Fruit fly (Drosophila melanogaster) whole organism: ENCODE measurements around the gene Cyp6d4.

Experiments
- CG8478 ChIP-seq: fragments of >200 bp; optimal IDR thresholded peaks from 2 replicates; lab custom pipeline; 2018; ENCODE audit warnings: inconsistent platforms
- Dll ChIP-seq: fragments of >200 bp; optimal IDR thresholded peaks from 2 replicates; lab custom pipeline; 2017
- EcR ChIP-seq, 2 experiments: fragments of >200 bp; optimal IDR thresholded peaks; 2 replicates each; lab custom pipeline; 2017; ENCODE audit warnings: missing biosample characterization in 2 of 2, missing genetic modification characterization in 2 of 2, missing genetic modification reagents in 2 of 2
- pan ChIP-seq: fragments of >200 bp; optimal IDR thresholded peaks from 2 replicates; lab custom pipeline; 2017
- psq ChIP-seq: fragments of >200 bp; optimal IDR thresholded peaks from 2 replicates; lab custom pipeline; 2017
- usp ChIP-seq: fragments of >200 bp; optimal IDR thresholded peaks from 2 replicates; lab custom pipeline; 2017; ENCODE audit warnings: missing biosample characterization, missing genetic modification characterization, mixed read lengths

Gene Cyp6d4

DNA sequence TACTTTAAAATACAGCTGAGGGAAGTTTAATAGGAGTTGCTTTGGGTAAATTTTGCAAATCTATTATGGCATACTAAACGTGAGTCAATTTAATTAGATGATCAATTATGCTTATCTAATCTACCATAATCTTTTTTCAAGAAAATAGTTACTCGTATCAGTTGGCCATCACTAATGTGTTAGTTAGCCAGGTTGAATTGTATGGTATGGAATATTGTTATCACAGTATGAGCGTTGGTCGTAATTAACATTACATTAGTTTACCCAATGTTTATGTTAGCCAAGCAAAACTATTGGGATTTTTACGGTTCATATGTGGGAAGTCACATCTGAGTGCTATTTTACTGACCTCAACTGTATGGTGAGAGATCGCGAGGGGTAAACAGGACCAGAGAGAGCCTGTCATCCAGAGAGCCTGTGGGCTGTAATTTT, 24.6 kb upstream of the Cyp6d4 start:
- TF ChIP-seq usp (GFP tag; lab: Kevin White, UChicago) (no peak), psq (lab: Kevin White, UChicago) (no peak), pan (lab: Kevin White, UChicago) (no peak), EcR (GFP tag; optimal IDR thresholded peaks at IDR 0.05; lab: Kevin White, UChicago) (no peak), Dll (lab: Kevin White, UChicago) (no peak), CG8478 (lab: Kevin White, UChicago) (no peak)

DNA sequence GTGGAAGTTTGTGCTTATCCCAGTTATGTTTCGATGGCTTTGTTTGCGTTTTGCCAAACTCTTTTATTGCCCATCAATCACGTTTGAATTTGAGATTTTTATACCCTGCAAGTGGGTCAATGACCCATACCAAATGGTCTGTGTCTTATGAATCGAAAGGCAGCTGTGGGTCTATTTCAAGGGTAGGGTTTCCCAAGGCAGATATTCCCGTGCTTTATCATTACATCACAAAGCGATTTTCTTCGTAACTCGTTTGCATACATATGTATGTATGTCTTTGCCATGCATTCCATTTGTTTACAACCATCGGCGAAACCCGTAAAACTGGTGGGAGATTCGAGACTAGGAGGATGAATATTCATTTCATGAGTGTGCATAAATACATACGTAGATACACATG, 22.7 kb upstream of the Cyp6d4 start:
- TF ChIP-seq EcR (GFP tag; optimal IDR thresholded peaks at IDR 0.05; lab: Kevin White, UChicago) (no peak), CG8478 (lab: Kevin White, UChicago) (no peak), Dll (lab: Kevin White, UChicago) (no peak), usp (GFP tag; lab: Kevin White, UChicago) (no peak), pan (lab: Kevin White, UChicago) (no peak), psq (lab: Kevin White, UChicago) (no peak)

DNA sequence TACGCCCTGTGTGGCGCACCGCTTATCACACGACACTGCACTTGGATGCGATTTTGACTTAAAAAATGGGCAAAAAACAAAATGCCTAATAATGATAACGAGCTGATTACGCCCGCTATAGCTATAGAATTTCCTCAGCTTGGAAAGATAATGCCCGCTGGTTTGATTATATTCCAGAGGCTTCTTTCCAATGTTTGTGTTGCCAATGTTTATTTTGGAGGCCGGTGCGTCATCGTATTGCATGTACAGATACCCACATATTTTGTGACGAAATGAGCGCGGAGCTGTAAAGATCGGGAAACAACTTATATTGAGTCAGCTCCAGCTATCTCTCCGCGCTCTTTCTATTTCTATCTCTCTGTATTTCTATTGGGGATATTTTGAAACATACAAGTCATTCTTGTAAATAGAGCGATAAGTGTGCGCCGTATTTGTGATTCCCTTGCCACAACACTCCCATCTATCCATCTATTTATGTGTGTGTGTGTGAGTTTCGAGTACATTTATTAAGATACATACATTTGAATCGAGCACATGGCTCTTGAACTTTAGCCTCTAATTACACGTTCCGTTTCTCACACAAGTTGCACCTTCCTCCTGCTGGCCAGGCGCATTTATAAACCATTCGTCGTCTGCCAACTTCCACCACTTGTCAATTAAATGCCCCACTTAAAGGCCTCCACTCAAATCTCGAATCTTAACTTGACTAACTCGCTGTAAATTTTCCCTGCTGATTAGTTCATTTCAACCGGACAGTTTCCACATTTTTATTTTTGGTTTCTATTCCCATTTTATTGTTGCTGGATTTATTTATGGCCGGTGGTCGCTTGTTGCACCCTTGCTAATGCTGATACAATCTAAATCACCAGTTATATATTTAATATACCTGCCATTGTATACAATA, 13.8 kb upstream of the Cyp6d4 start:
- no peak for TF ChIP-seq usp (GFP tag; lab: Kevin White, UChicago)
- TF ChIP-seq Dll (lab: Kevin White, UChicago): no peak
- no peak for TF ChIP-seq psq (lab: Kevin White, UChicago)
- no peak for TF ChIP-seq pan (lab: Kevin White, UChicago)
- TF ChIP-seq CG8478 (lab: Kevin White, UChicago): no peak
- TF ChIP-seq EcR (GFP tag; optimal IDR thresholded peaks at IDR 0.05; lab: Kevin White, UChicago): no peak

DNA sequence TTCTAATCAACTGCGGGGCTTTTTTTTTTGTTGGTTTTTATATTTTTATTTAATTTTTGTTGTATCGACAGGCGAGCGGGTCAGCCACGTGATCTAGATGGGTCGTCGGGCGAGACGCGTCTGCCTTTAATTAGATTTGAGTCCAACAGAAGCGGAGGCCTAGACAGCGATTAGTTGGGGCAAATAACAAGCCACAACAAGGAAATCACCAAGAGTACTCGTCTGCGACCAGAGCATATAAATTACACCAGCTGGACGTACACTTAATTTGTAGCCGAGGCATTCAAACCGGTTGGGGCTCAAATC, 13.2 kb upstream of the Cyp6d4 start:
- no peak for TF ChIP-seq Dll (lab: Kevin White, UChicago)
- TF ChIP-seq psq (lab: Kevin White, UChicago): no peak
- TF ChIP-seq pan (lab: Kevin White, UChicago): no peak
- no peak for TF ChIP-seq EcR (GFP tag; optimal IDR thresholded peaks at IDR 0.05; lab: Kevin White, UChicago)
- TF ChIP-seq CG8478 (lab: Kevin White, UChicago): no peak
- no peak for TF ChIP-seq usp (GFP tag; lab: Kevin White, UChicago)

DNA sequence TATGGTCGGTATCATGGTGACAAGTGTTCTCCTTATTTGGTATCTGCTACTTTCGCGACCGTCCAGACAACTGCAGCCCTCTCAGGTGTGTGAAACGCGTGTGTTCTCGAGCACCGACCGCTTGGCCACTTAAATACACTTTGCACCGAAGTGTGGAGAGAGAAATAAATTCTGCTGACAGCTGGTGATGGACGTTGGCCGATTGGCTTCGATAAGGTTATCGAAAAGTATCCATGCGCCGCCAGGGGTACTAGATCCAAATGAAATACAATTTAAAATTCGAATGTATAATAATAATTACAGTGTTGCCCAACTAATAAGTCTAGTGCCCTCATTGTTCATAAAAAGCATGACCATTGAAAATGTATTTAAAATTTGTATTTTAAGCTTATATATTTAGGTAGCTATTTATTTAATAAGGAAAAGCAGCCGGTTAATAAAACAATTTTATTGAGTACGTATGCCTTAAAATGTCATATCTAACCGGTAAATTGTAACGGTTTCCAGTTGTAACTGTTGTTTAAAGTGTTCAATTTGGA, 11.7 kb upstream of the Cyp6d4 start, which contains the start of the genes Gclm and CG17625:
TSS of gene Gclm (minus strand) at position 175 of the 539 bp plus-strand sequence.
TSS of gene CG17625 (plus strand) at position 514 of the 539 bp plus-strand sequence.
- TF ChIP-seq CG8478 (lab: Kevin White, UChicago) (no peak), usp (GFP tag; lab: Kevin White, UChicago) (no peak), pan (lab: Kevin White, UChicago) (no peak), psq (lab: Kevin White, UChicago) (no peak), EcR (GFP tag; optimal IDR thresholded peaks at IDR 0.05; lab: Kevin White, UChicago) (no peak), Dll (lab: Kevin White, UChicago) (no peak)

DNA sequence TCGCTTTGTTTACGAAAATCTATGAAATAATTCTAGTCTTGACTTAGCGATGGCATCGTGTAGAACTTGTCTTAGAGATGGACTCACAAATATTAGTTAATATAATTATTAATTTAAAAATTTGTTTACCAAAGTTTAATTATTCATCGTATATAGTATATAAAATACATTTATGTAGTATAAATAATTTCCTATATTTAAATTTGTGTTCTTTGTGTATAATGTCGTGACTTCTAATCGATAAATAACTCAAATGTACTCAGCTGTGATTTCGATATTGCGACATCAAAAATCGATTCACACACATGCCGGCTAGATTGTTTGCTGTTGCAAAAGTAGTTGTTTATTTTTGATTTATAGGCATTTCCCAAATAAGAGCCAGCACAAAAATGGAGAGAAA, 7.8 kb upstream of the Cyp6d4 start, which contains the start of the genes wfs1 and Nup133:
TSS of gene wfs1 (minus strand) at position 70 of the 400 bp plus-strand sequence.
TSS of gene Nup133 (plus strand) at position 297 of the 400 bp plus-strand sequence.
- no peak for TF ChIP-seq pan (lab: Kevin White, UChicago)
- no peak for TF ChIP-seq usp (GFP tag; lab: Kevin White, UChicago)

DNA sequence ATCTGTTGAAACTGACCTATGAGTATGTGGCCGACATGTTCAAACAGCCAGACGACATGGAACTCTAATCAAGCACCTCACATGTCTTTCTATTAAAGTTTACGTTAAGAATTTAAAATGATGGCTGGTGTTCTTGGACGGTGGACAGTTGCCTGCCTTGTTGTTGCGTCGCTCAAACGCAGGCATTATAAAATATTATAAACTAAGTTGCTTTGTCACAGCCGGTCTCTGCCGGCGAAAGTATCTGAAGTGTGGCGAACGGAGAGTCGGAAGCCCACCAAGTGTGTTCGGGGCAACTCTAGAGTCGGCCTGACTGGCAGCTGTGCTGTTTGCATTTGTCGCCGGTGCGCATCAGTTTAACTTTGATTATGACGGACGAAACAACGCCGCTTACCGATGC, 3.5 kb upstream of the Cyp6d4 start, which contains the start of gene cd:
TSS of gene cd (plus strand) at position 301 of the 400 bp plus-strand sequence.
- TF ChIP-seq Dll (lab: Kevin White, UChicago) (no peak), usp (GFP tag; lab: Kevin White, UChicago) (no peak), CG8478 (lab: Kevin White, UChicago) (no peak), psq (lab: Kevin White, UChicago) (no peak), EcR (GFP tag; optimal IDR thresholded peaks at IDR 0.05; lab: Kevin White, UChicago) (no peak), pan (lab: Kevin White, UChicago) (no peak)

DNA sequence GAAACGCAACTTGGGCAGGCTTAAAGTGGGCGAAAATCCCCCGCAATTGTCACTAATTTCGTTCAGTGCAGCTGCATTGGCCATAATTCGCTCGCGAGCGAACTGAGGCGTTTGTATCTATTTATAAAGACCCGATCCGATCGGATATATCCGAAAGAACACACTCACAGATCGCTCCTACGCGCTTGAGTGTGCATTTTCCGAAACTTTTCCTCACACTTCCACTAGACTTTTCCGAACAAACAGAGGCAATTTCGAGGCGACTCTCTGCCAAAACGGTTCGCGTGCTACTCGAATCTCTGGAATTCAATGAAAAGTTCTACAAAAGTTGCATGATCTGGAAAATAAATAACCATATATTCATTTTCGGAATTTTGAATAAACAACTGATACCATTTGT, 3.7 kb downstream of the Cyp6d4 start, which contains the start of the genes CG6972 and CCAP:
TSS of gene CG6972 (plus strand) at position 215 of the 400 bp plus-strand sequence.
TSS of gene CCAP (minus strand) at position 292 of the 400 bp plus-strand sequence.
- TF ChIP-seq pan (lab: Kevin White, UChicago) (no peak), usp (GFP tag; lab: Kevin White, UChicago) (no peak), psq (lab: Kevin White, UChicago) (no peak), Dll (lab: Kevin White, UChicago) (no peak), CG8478 (lab: Kevin White, UChicago) (no peak), EcR (GFP tag; optimal IDR thresholded peaks at IDR 0.05; lab: Kevin White, UChicago) (no peak)

DNA sequence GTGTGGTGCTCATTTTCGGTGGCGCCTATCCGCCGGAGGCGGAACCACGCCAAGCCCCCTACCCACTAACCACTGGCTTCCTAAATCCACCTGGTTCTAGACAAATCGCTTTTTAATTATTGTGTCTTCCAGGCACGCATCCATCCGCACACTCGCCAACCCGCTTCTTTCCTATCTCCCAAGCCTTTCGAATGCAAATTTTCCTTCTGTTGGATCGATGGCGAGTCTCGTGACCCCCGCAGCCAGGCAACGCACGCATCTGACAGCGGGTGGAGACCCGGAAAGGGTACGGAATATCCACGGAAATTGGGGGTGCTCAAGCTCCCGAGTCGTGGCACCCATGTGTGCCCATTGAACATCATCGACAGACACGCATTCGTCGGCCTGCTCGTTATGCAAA, 9.1 kb downstream of the Cyp6d4 start, which contains the start of gene CG13842:
TSS of gene CG13842 (minus strand) at position 101 of the 400 bp plus-strand sequence.
- TF ChIP-seq psq (lab: Kevin White, UChicago): no peak
- no peak for TF ChIP-seq Dll (lab: Kevin White, UChicago)
- no peak for TF ChIP-seq usp (GFP tag; lab: Kevin White, UChicago)
- no peak for TF ChIP-seq pan (lab: Kevin White, UChicago)
- TF ChIP-seq EcR (GFP tag; optimal IDR thresholded peaks at IDR 0.05; lab: Kevin White, UChicago): no peak
- no peak for TF ChIP-seq CG8478 (lab: Kevin White, UChicago)

DNA sequence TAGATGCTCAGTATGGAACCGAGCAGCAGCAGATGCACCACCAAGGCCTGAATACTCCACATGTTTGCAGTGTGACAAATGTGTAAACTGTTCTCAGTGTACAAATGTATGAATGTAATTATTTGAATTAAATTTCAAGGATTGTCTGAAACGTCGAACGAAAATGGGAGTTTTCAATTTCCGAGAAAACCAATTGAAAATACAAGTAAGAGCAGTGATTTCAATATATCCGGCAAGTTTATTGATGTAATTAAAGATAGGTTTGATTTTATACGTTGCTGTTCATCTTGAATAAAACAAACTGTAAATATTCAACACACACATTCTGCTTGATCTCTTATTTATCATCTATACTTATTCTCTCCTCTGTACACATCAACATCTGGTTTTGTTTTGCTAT, 12.5 kb downstream of the Cyp6d4 start, which contains the start of gene CG4907:
TSS of gene CG4907 (minus strand) at position 101 of the 400 bp plus-strand sequence.
- TF ChIP-seq psq (lab: Kevin White, UChicago) (no peak), usp (GFP tag; lab: Kevin White, UChicago) (no peak), Dll (lab: Kevin White, UChicago) (no peak), pan (lab: Kevin White, UChicago) (no peak)

DNA sequence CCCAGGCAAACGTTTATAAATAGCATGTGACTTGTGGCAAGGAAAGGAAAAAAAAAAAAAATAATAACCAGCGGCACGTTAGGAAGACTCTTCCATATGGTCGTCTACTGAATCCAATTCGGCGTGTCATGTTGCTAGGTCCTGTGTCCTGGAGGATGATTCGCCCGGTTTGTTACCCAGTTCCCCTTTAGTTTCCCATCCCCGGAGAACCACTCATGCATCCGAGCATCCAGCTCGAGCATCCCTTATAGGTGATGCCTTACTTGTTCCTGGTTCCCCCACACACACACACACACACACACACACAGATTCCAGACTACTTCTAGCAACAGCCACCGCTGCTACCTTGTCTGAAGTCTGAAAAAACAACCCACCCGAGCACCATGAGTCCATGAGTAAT, 19.7 kb downstream of the Cyp6d4 start:
- TF ChIP-seq EcR (GFP tag; optimal IDR thresholded peaks at IDR 0.05; lab: Kevin White, UChicago): no peak
- TF ChIP-seq usp (GFP tag; lab: Kevin White, UChicago): no peak
- no peak for TF ChIP-seq CG8478 (lab: Kevin White, UChicago)
- TF ChIP-seq pan (lab: Kevin White, UChicago): no peak
- TF ChIP-seq psq (lab: Kevin White, UChicago): no peak
- TF ChIP-seq Dll (lab: Kevin White, UChicago): no peak
